Fruit fly (Drosophila melanogaster) whole organism, embryonic: ENCODE results near the gene Fdx1.

Source experiments
- Ada2b ChIP-seq: fragments of 200-800 bp; sonication (Bioruptor generic); IDR thresholded peaks from 2 replicates; pipeline ENCODE4 v1.3.6; 2022; ENCODE audit warnings: missing biosample characterization, missing genetic modification characterization
- Aef1 ChIP-seq: fragments of 200-800 bp; sonication (Bioruptor generic); IDR thresholded peaks from 3 replicates; pipeline ENCODE4 v1.3.6; 2022; ENCODE audit warnings: missing biosample characterization, missing genetic modification characterization
- Asciz ChIP-seq: fragments of 200-800 bp; sonication (Bioruptor generic); optimal IDR thresholded peaks from 2 replicates; lab custom pipeline; 2017; ENCODE audit warnings: missing biosample characterization, mild to moderate bottlenecking, missing genetic modification characterization, missing genetic modification reagents
- Atf-2 ChIP-seq: fragments of 200-800 bp; sonication (Bioruptor generic); optimal IDR thresholded peaks from 2 replicates; lab custom pipeline; 2016; ENCODE audit warnings: missing biosample characterization, missing genetic modification characterization
- BEAF-32 ChIP-seq: fragments of 200-800 bp; sonication (Bioruptor generic); optimal IDR thresholded peaks from 3 replicates; lab custom pipeline; 2017; ENCODE audit warnings: missing biosample characterization, missing genetic modification characterization, mild to moderate bottlenecking, moderate library complexity, missing genetic modification reagents
- CG10209 ChIP-seq: fragments of 200-800 bp; sonication (Bioruptor generic); optimal IDR thresholded peaks from 3 replicates; lab custom pipeline; 2017; ENCODE audit warnings: missing biosample characterization, mild to moderate bottlenecking, missing genetic modification characterization, missing genetic modification reagents
- CG10267 ChIP-seq: fragments of 200-800 bp; sonication (Bioruptor generic); optimal IDR thresholded peaks from 2 replicates; lab custom pipeline; 2018; ENCODE audit warnings: missing biosample characterization, mild to moderate bottlenecking, missing genetic modification characterization, moderate library complexity
- CG10979 ChIP-seq: fragments of 200-800 bp; sonication (Bioruptor generic); optimal IDR thresholded peaks from 2 replicates; lab custom pipeline; 2018; ENCODE audit warnings: missing biosample characterization, mild to moderate bottlenecking, missing genetic modification characterization, moderate library complexity
- CG11085 ChIP-seq: fragments of 200-800 bp; sonication (Bioruptor generic); IDR thresholded peaks from 2 replicates; pipeline ENCODE4 v1.3.6; 2022; ENCODE audit warnings: missing biosample characterization, missing genetic modification characterization
- CG12071 ChIP-seq: fragments of 200-800 bp; sonication (Bioruptor generic); optimal IDR thresholded peaks from 3 replicates; lab custom pipeline; 2018; ENCODE audit warnings: missing biosample characterization, mild to moderate bottlenecking, missing genetic modification characterization
- CG12155 ChIP-seq: fragments of 200-800 bp; sonication (Bioruptor generic); optimal IDR thresholded peaks from 3 replicates; lab custom pipeline; 2016; ENCODE audit warnings: missing biosample characterization, missing genetic modification characterization
- CG12942 ChIP-seq: fragments of 200-800 bp; sonication (Bioruptor generic); optimal IDR thresholded peaks from 3 replicates; lab custom pipeline; 2016; ENCODE audit warnings: missing biosample characterization, missing genetic modification characterization
- CG14860 ChIP-seq: fragments of 200-800 bp; sonication (Bioruptor generic); IDR thresholded peaks from 3 replicates; pipeline ENCODE4 v1.3.6; 2022; ENCODE audit warnings: missing biosample characterization, missing genetic modification characterization; ENCODE audit not compliant: partially characterized antibody
- CG15011 ChIP-seq: fragments of 200-800 bp; sonication (Bioruptor generic); optimal IDR thresholded peaks from 3 replicates; lab custom pipeline; 2018; ENCODE audit warnings: missing biosample characterization, mild to moderate bottlenecking, missing genetic modification characterization
- CG17802 ChIP-seq: fragments of 200-800 bp; sonication (Bioruptor generic); optimal IDR thresholded peaks from 2 replicates; lab custom pipeline; 2018; ENCODE audit warnings: missing biosample characterization, mild to moderate bottlenecking, missing genetic modification characterization, moderate library complexity
- CG17829 ChIP-seq: fragments of 200-800 bp; optimal IDR thresholded peaks from 2 replicates; lab custom pipeline; 2019; ENCODE audit warnings: missing biosample characterization, mild to moderate bottlenecking, missing genetic modification characterization, moderate library complexity
- CG18011 ChIP-seq: fragments of 200-800 bp; sonication (Bioruptor generic); optimal IDR thresholded peaks from 2 replicates; lab custom pipeline; 2017; ENCODE audit warnings: missing biosample characterization, missing genetic modification characterization, mild to moderate bottlenecking, moderate library complexity, missing genotype
- CG4360 ChIP-seq: fragments of 200-800 bp; sonication (Bioruptor generic); IDR thresholded peaks from 2 replicates; pipeline ENCODE4 v1.3.6; 2022; ENCODE audit warnings: missing biosample characterization, missing genetic modification characterization
- CG4424 ChIP-seq: fragments of 200-800 bp; sonication (Bioruptor generic); optimal IDR thresholded peaks from 3 replicates; lab custom pipeline; 2016; ENCODE audit warnings: missing biosample characterization, missing genetic modification characterization
- CG4854 ChIP-seq: fragments of 200-800 bp; sonication (Bioruptor generic); optimal IDR thresholded peaks from 2 replicates; lab custom pipeline; 2016; ENCODE audit warnings: missing biosample characterization, missing genetic modification characterization, inconsistent platforms
- CG5245 ChIP-seq: fragments of 200-800 bp; sonication (Bioruptor generic); optimal IDR thresholded peaks from 3 replicates; lab custom pipeline; 2016; ENCODE audit warnings: missing biosample characterization, missing genetic modification characterization
- CG6254 ChIP-seq: fragments of 200-800 bp; sonication (Bioruptor generic); optimal IDR thresholded peaks from 3 replicates; lab custom pipeline; 2017; ENCODE audit warnings: mild to moderate bottlenecking, missing biosample characterization, missing genetic modification reagents, missing genetic modification characterization
- D19A ChIP-seq: fragments of 200-800 bp; optimal IDR thresholded peaks from 3 replicates; lab custom pipeline; 2019; ENCODE audit warnings: missing biosample characterization, mild to moderate bottlenecking, missing genetic modification characterization, moderate library complexity
- D19B ChIP-seq: fragments of 200-800 bp; sonication (Bioruptor generic); optimal IDR thresholded peaks from 2 replicates; lab custom pipeline; 2017; ENCODE audit warnings: missing biosample characterization, mild to moderate bottlenecking, missing genetic modification characterization
- Dll ChIP-seq: fragments of 200-800 bp; sonication (Bioruptor generic); IDR thresholded peaks from 4 replicates; pipeline ENCODE4 v1.3.6; 2022; ENCODE audit warnings: missing biosample characterization, missing genetic modification characterization; ENCODE audit not compliant: partially characterized antibody
- Doc3 ChIP-seq: fragments of 200-800 bp; sonication (Bioruptor generic); IDR thresholded peaks from 3 replicates; pipeline ENCODE4 v1.3.6; 2022; ENCODE audit warnings: missing biosample characterization, missing genetic modification characterization; ENCODE audit not compliant: partially characterized antibody
- E2f1 ChIP-seq: fragments of 200-800 bp; sonication (Bioruptor generic); IDR thresholded peaks from 2 replicates; pipeline ENCODE4 v1.3.6; 2022; ENCODE audit warnings: missing biosample characterization, missing genetic modification characterization
- ERR ChIP-seq: fragments of 200-800 bp; sonication (Bioruptor generic); optimal IDR thresholded peaks from 2 replicates; lab custom pipeline; 2016; ENCODE audit warnings: missing biosample characterization, missing genetic modification characterization
- Hr3 ChIP-seq: fragments of 200-800 bp; sonication (Bioruptor generic); optimal IDR thresholded peaks from 3 replicates; lab custom pipeline; 2016; ENCODE audit warnings: missing biosample characterization, missing genetic modification characterization
- Kr ChIP-seq: fragments of 200-800 bp; sonication (Bioruptor generic); optimal IDR thresholded peaks from 2 replicates; lab custom pipeline; 2017; ENCODE audit warnings: missing biosample characterization, mild to moderate bottlenecking, missing genetic modification characterization
- Lpt ChIP-seq: fragments of >200 bp; optimal IDR thresholded peaks from 2 replicates; lab custom pipeline; 2018; ENCODE audit warnings: missing biosample characterization, missing genetic modification characterization
- NC2β ChIP-seq: fragments of 200-800 bp; sonication (Bioruptor generic); optimal IDR thresholded peaks from 2 replicates; lab custom pipeline; 2016; ENCODE audit warnings: missing biosample characterization, missing genetic modification characterization
- NFAT ChIP-seq: fragments of 200-800 bp; sonication (Bioruptor generic); IDR thresholded peaks from 2 replicates; pipeline ENCODE4 v1.3.6; 2022; ENCODE audit warnings: missing biosample characterization, missing genetic modification characterization
- Xrp1 ChIP-seq: fragments of 200-800 bp; sonication (Bioruptor generic); IDR thresholded peaks from 2 replicates; pipeline ENCODE4 v1.3.6; 2022; ENCODE audit warnings: missing biosample characterization, missing genetic modification characterization
- ac ChIP-seq: fragments of 200-800 bp; sonication (Bioruptor generic); optimal IDR thresholded peaks from 3 replicates; lab custom pipeline; 2017; ENCODE audit warnings: missing biosample characterization, mild to moderate bottlenecking, missing genetic modification characterization
- ap ChIP-seq: fragments of 200-800 bp; sonication (Bioruptor generic); IDR thresholded peaks from 2 replicates; pipeline ENCODE4 v1.3.6; 2022; ENCODE audit warnings: missing biosample characterization, missing genetic modification characterization
- ato ChIP-seq: fragments of 200-800 bp; sonication (Bioruptor generic); IDR thresholded peaks from 2 replicates; pipeline ENCODE4 v1.3.6; 2022; ENCODE audit warnings: missing biosample characterization, missing genetic modification characterization; ENCODE audit not compliant: partially characterized antibody
- az2 ChIP-seq: fragments of 200-800 bp; sonication (Bioruptor generic); optimal IDR thresholded peaks from 3 replicates; lab custom pipeline; 2016; ENCODE audit warnings: missing biosample characterization, missing genetic modification characterization
- ci ChIP-seq: fragments of 200-800 bp; sonication (Bioruptor generic); IDR thresholded peaks from 3 replicates; pipeline ENCODE4 v1.3.6; 2022; ENCODE audit warnings: missing biosample characterization, missing genetic modification characterization
- crc ChIP-seq: fragments of 200-800 bp; sonication (Bioruptor generic); optimal IDR thresholded peaks from 2 replicates; lab custom pipeline; 2016; ENCODE audit warnings: missing biosample characterization, missing genetic modification characterization
- ems ChIP-seq: fragments of 200-800 bp; sonication (Bioruptor generic); optimal IDR thresholded peaks from 3 replicates; lab custom pipeline; 2016; ENCODE audit warnings: missing biosample characterization, missing genetic modification characterization
- fu2 ChIP-seq: fragments of 200-800 bp; sonication (Bioruptor generic); optimal IDR thresholded peaks from 2 replicates; lab custom pipeline; 2016; ENCODE audit warnings: missing biosample characterization, missing genetic modification characterization
- gsb ChIP-seq: fragments of 200-800 bp; sonication (Bioruptor generic); IDR thresholded peaks from 2 replicates; pipeline ENCODE4 v1.3.6; 2022; ENCODE audit warnings: missing biosample characterization, missing genetic modification characterization
- hbn ChIP-seq: fragments of 200-800 bp; sonication (Bioruptor generic); IDR thresholded peaks from 2 replicates; pipeline ENCODE4 v1.3.6; 2022; ENCODE audit warnings: missing biosample characterization, missing genetic modification characterization; ENCODE audit not compliant: partially characterized antibody
- jigr1 ChIP-seq: fragments of 200-800 bp; sonication (Bioruptor generic); IDR thresholded peaks from 3 replicates; pipeline ENCODE4 v1.3.6; 2022; ENCODE audit warnings: missing biosample characterization, missing genetic modification characterization
- maf-S ChIP-seq: fragments of 200-800 bp; sonication (Bioruptor generic); optimal IDR thresholded peaks from 2 replicates; lab custom pipeline; 2016; ENCODE audit warnings: missing biosample characterization, missing genetic modification characterization
- run ChIP-seq: fragments of 200-800 bp; sonication (Bioruptor generic); optimal IDR thresholded peaks from 3 replicates; lab custom pipeline; 2018; ENCODE audit warnings: missing biosample characterization, mild to moderate bottlenecking, missing genetic modification characterization
- trem ChIP-seq: fragments of 200-800 bp; optimal IDR thresholded peaks from 3 replicates; lab custom pipeline; 2019; ENCODE audit warnings: missing biosample characterization, mild to moderate bottlenecking, missing genetic modification characterization, moderate library complexity
- vnd ChIP-seq: fragments of 200-800 bp; sonication (Bioruptor generic); IDR thresholded peaks from 3 replicates; pipeline ENCODE4 v1.3.6; 2022; ENCODE audit warnings: missing biosample characterization, missing genetic modification characterization; ENCODE audit not compliant: partially characterized antibody

Gene Fdx1

DNA sequence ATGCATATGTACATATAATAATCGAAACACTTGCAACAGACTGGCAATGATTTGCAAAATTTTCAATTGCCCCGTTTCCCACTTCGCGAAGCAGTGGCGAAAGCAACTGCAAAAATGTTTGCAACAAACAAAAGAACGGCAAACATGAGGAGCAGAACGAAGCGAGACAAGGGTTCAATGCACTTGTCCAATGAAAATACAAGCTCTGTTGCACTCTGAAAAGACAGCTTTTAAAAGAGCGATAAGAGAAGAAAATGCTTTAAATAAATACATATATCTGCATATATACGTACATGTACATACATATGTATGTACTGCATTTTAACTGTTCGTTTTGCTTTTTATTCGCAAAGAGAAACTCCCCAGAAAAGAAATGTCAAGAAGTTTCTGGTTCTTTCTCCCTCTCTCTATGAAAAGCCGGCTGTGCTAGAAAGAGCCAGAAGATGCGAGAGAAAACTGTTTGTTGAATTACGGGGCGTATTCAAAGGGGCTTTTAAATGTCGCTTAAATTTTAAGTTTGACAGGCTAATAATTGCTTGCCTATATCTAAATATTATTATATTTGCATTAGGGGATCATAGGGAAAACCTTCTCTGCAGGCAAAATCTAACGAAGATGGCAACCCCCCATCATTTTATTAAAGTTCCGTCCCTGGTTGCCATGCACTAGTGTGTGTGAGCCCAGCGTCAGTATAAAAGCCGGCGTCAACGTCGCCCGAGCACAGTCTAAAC is 12.5 kb upstream of the Fdx1 start, which contains the start of gene Hsp27 (continued):
- peak; percentile 75 for TF ChIP-seq fu2 (GFP tag; lab: Kevin White, UChicago)
- peak; percentile 99 for TF ChIP-seq CG4424 (GFP tag; lab: Kevin White, UChicago)
- TF ChIP-seq Lpt (GFP tag; lab: Kevin White, UChicago), result no peak
- TF ChIP-seq jigr1 (GFP tag; lab: Robert Waterston, UW), result peak; percentile 98
- peak; percentile 91 for TF ChIP-seq maf-S (GFP tag; lab: Kevin White, UChicago)
- no peak for TF ChIP-seq Doc3 (GFP tag; lab: Robert Waterston, UW)
- TF ChIP-seq Asciz (GFP tag; lab: Kevin White, UChicago), result peak; percentile 98
- peak; percentile 82 for TF ChIP-seq ac (GFP tag; lab: Kevin White, UChicago)
- peak; percentile 96 for TF ChIP-seq CG15011 (GFP tag; lab: Kevin White, UChicago)
- peak; percentile 99 for TF ChIP-seq Xrp1 (GFP tag; lab: Robert Waterston, UW)
- TF ChIP-seq CG14860 (GFP tag; lab: Robert Waterston, UW), result no peak
- TF ChIP-seq ems (GFP tag; lab: Kevin White, UChicago), result peak; percentile 99
- TF ChIP-seq CG17829 (tag; lab: Kevin White, UChicago), result peak; percentile 98
- peak; percentile 97 for TF ChIP-seq CG6254
- TF ChIP-seq CG4360 (GFP tag; lab: Robert Waterston, UW), result peak; percentile 86
- peak; percentile 86 for TF ChIP-seq Atf-2 (GFP tag; lab: Kevin White, UChicago)
- 0 out of 4 replicates have a peak, but pooled peaks have one; percentile 33 for TF ChIP-seq Dll (GFP tag; lab: Robert Waterston, UW)
- TF ChIP-seq gsb (GFP tag; lab: Robert Waterston, UW), result peak; percentile 96
- peak; percentile 97 for TF ChIP-seq CG12071 (GFP tag; lab: Kevin White, UChicago)
- TF ChIP-seq D19B, result peak; percentile 90
- TF ChIP-seq Hr3, result peak; percentile 98
- peak; percentile 97 for TF ChIP-seq CG11085 (GFP tag; lab: Robert Waterston, UW)
- TF ChIP-seq NFAT, result peak; percentile 97
- TF ChIP-seq ERR, result peak; percentile 89
- peak; percentile 96 for TF ChIP-seq trem (tag; lab: Kevin White, UChicago)
- peak; percentile 99 for TF ChIP-seq Ada2b
- no peak for TF ChIP-seq ato (GFP tag; lab: Robert Waterston, UW)
- no peak for TF ChIP-seq vnd (GFP tag; lab: Robert Waterston, UW)
- TF ChIP-seq crc (GFP tag; lab: Kevin White, UChicago), result peak; percentile 92
- TF ChIP-seq ci (GFP tag; lab: Robert Waterston, UW), result peak; percentile 99
- TF ChIP-seq CG18011 (GFP tag; lab: Kevin White, UChicago), result peak; percentile 89
- TF ChIP-seq CG10979 (tag; lab: Kevin White, UChicago), result peak; percentile 99
- peak; percentile 8 for TF ChIP-seq BEAF-32 (GFP tag; lab: Kevin White, UChicago)
- TF ChIP-seq CG10209 (GFP tag; lab: Kevin White, UChicago), result peak; percentile 98
- peak; percentile 97 for TF ChIP-seq CG12942 (GFP tag; lab: Kevin White, UChicago)
- peak; percentile 98 for TF ChIP-seq Aef1 (GFP tag; lab: Robert Waterston, UW)
- TF ChIP-seq run (tag; lab: Kevin White, UChicago), result peak; percentile 95
- TF ChIP-seq az2, result peak; percentile 99
- peak; percentile 99 for TF ChIP-seq E2f1 (GFP tag; lab: Robert Waterston, UW)
- TF ChIP-seq CG5245, result peak; percentile 99
- TF ChIP-seq hbn (GFP tag; lab: Robert Waterston, UW), result no peak
- TF ChIP-seq CG10267 (tag; lab: Kevin White, UChicago), result peak; percentile 94
- peak; percentile 96 for TF ChIP-seq CG12155
- peak; percentile 96 for TF ChIP-seq CG4854 (GFP tag; lab: Kevin White, UChicago)
- peak; percentile 91 for TF ChIP-seq CG17802 (tag; lab: Kevin White, UChicago)
- peak; percentile 33 for TF ChIP-seq Kr
- peak; percentile 95 for TF ChIP-seq ap (GFP tag; lab: Robert Waterston, UW)
- TF ChIP-seq NC2β (GFP tag; lab: Kevin White, UChicago), result peak; percentile 85
- TF ChIP-seq D19A (tag; lab: Kevin White, UChicago), result peak; percentile 96
